Worm (Caenorhabditis elegans) whole organism, L4 larva: ENCODE results near the gene swsn-6.

ENCODE experiments used
- D1046.2 ChIP-seq: fragments of 200-800 bp; sonication (Bioruptor generic); IDR thresholded peaks from 2 replicates; pipeline ENCODE4 v1.3.6; 2022; ENCODE audit warnings: missing genetic modification characterization, missing compliant biosample characterization
- F26F4.8 ChIP-seq: fragments of 200-800 bp; sonication (Bioruptor generic); conservative IDR thresholded peaks from 2 replicates; pipeline ENCODE4 v1.3.6; 2022; ENCODE audit warnings: missing genetic modification characterization, missing compliant biosample characterization
- F37D6.2 ChIP-seq: sonication (generic microtip); optimal IDR thresholded peaks from 2 replicates; lab custom pipeline; 2016; ENCODE audit warnings: mild to moderate bottlenecking, missing genetic modification characterization, missing compliant biosample characterization
- T26A8.4 ChIP-seq: fragments of 200-800 bp; sonication (Bioruptor generic); IDR thresholded peaks from 2 replicates; pipeline ENCODE4 v1.3.6; 2022; ENCODE audit warnings: missing genetic modification characterization, missing compliant biosample characterization
- Y105C5A.15 ChIP-seq: fragments of 200-800 bp; sonication (Bioruptor generic); IDR thresholded peaks from 2 replicates; pipeline ENCODE4 v1.3.6; 2022; ENCODE audit warnings: missing genetic modification characterization, missing compliant biosample characterization
- Y48G9A.11 ChIP-seq: fragments of 200-800 bp; sonication (Bioruptor generic); IDR thresholded peaks from 2 replicates; pipeline ENCODE4 v1.3.6; 2022; ENCODE audit warnings: missing genetic modification reagents, missing genetic modification characterization, missing compliant biosample characterization
- Y5F2A.4 ChIP-seq: fragments of 200-800 bp; sonication (Bioruptor generic); optimal IDR thresholded peaks from 2 replicates; lab custom pipeline; 2018; ENCODE audit warnings: mild to moderate bottlenecking, missing genetic modification characterization, missing compliant biosample characterization
- ZK337.2 ChIP-seq: fragments of 200-800 bp; sonication (Bioruptor generic); IDR thresholded peaks from 2 replicates; pipeline ENCODE4 v1.3.6; 2022; ENCODE audit warnings: missing genetic modification reagents, missing genetic modification characterization, missing compliant biosample characterization
- ZK546.5 ChIP-seq, 2 experiments: sonication (generic microtip); optimal IDR thresholded peaks; 2 replicates each; lab custom pipeline; 2017; ENCODE audit warnings: missing biosample characterization in 2 of 2, missing genetic modification characterization in 2 of 2
- aha-1 ChIP-seq: fragments of 150-350 bp; peaks from one replicate; lab custom pipeline; 2014; ENCODE audit warnings: missing biosample characterization, missing genetic modification characterization
- attf-4 ChIP-seq: sonication (generic microtip); optimal IDR thresholded peaks from 3 replicates; lab custom pipeline; 2017; ENCODE audit warnings: missing biosample characterization, missing genetic modification characterization
- ceh-28 ChIP-seq: fragments of 150-350 bp; optimal IDR thresholded peaks from 2 replicates; lab custom pipeline; 2014; ENCODE audit warnings: missing biosample characterization, missing genetic modification reagents, missing genetic modification characterization
- daf-16 ChIP-seq, 3 experiments: sonication (generic microtip); optimal IDR thresholded peaks; 2 replicates each; lab custom pipeline; 2016 to 2017; ENCODE audit warnings: missing genetic modification characterization in 3 of 3, missing genetic modification reagents in 3 of 3, mild to moderate bottlenecking in 2 of 3, missing compliant biosample characterization in 2 of 3, missing biosample characterization in 1 of 3, moderate library complexity in 1 of 3
- daf-19 ChIP-seq: fragments of 200-800 bp; sonication (Bioruptor generic); conservative IDR thresholded peaks from 2 replicates; pipeline ENCODE4 v1.3.6; 2022; ENCODE audit warnings: missing genetic modification characterization, missing compliant biosample characterization
- daf-8 ChIP-seq: fragments of 200-800 bp; sonication (Bioruptor generic); IDR thresholded peaks from 2 replicates; pipeline ENCODE4 v1.3.6; 2022; ENCODE audit warnings: missing genetic modification characterization, missing compliant biosample characterization
- dmd-6 ChIP-seq: fragments of 200-800 bp; sonication (Bioruptor generic); IDR thresholded peaks from 2 replicates; pipeline ENCODE4 v1.3.6; 2022; ENCODE audit warnings: missing genetic modification reagents, missing genetic modification characterization, missing compliant biosample characterization
- dmd-9 ChIP-seq: fragments of 200-800 bp; sonication (Bioruptor generic); IDR thresholded peaks from 2 replicates; pipeline ENCODE4 v1.3.6; 2022; ENCODE audit warnings: missing genetic modification reagents, missing genetic modification characterization, missing compliant biosample characterization
- duxl-1 ChIP-seq: sonication (generic microtip); optimal IDR thresholded peaks from 2 replicates; lab custom pipeline; 2016; ENCODE audit warnings: mild to moderate bottlenecking, missing genetic modification characterization, moderate library complexity, missing compliant biosample characterization; ENCODE audit not compliant: poor library complexity
- dve-1 ChIP-seq: sonication (generic microtip); optimal IDR thresholded peaks from 2 replicates; lab custom pipeline; 2017; ENCODE audit warnings: antibody characterized with exemption, mild to moderate bottlenecking, missing genetic modification characterization, missing compliant biosample characterization; ENCODE audit not compliant: insufficient read depth
- egl-27 ChIP-seq: sonication (generic microtip); optimal IDR thresholded peaks from 3 replicates; lab custom pipeline; 2017; ENCODE audit warnings: missing biosample characterization, missing genetic modification reagents, missing genetic modification characterization
- fkh-10 ChIP-seq: fragments of 150-350 bp; optimal IDR thresholded peaks from 2 replicates; lab custom pipeline; 2014; ENCODE audit warnings: missing biosample characterization, missing genetic modification reagents, missing genetic modification characterization
- gei-8 ChIP-seq: fragments of 200-800 bp; sonication (Bioruptor generic); optimal IDR thresholded peaks from 2 replicates; lab custom pipeline; 2018; ENCODE audit warnings: mild to moderate bottlenecking, missing genetic modification characterization, missing compliant biosample characterization
- hmg-1.1 ChIP-seq: fragments of 200-800 bp; sonication (Bioruptor generic); IDR thresholded peaks from 2 replicates; pipeline ENCODE4 v1.3.6; 2022; ENCODE audit warnings: missing genetic modification reagents, missing genetic modification characterization, missing compliant biosample characterization
- jun-1 ChIP-seq: fragments of 150-350 bp; optimal IDR thresholded peaks from 2 replicates; lab custom pipeline; 2014; ENCODE audit warnings: missing biosample characterization, missing genetic modification reagents, missing genetic modification characterization
- lim-7 ChIP-seq: fragments of 200-800 bp; sonication (Bioruptor generic); IDR thresholded peaks from 2 replicates; pipeline ENCODE4 v1.3.6; 2022; ENCODE audit warnings: missing genetic modification characterization, missing compliant biosample characterization
- lin-1 ChIP-seq: fragments of 200-800 bp; sonication (Bioruptor generic); IDR thresholded peaks from 2 replicates; pipeline ENCODE4 v1.3.6; 2022; ENCODE audit warnings: missing genetic modification reagents, missing genetic modification characterization, missing compliant biosample characterization
- lin-15B ChIP-seq: fragments of 150-350 bp; sonication (generic microtip); optimal IDR thresholded peaks from 3 replicates; lab custom pipeline; 2014; ENCODE audit warnings: missing biosample characterization, missing genetic modification characterization
- lin-38 ChIP-seq: fragments of 200-800 bp; sonication (Bioruptor generic); IDR thresholded peaks from 2 replicates; pipeline ENCODE4 v1.3.6; 2022; ENCODE audit warnings: missing genetic modification reagents, missing genetic modification characterization, missing compliant biosample characterization
- lsy-2 ChIP-seq, 2 experiments: fragments of 150-350 bp in 1 of 2; sonication (generic microtip) in 1 of 2; optimal IDR thresholded peaks; 2 replicates each; lab custom pipeline; 2014 to 2017; ENCODE audit warnings: missing biosample characterization in 2 of 2, missing genetic modification characterization in 2 of 2
- madf-9 ChIP-seq: fragments of 200-800 bp; sonication (Bioruptor generic); conservative IDR thresholded peaks from 2 replicates; pipeline ENCODE4 v1.3.6; 2022; ENCODE audit warnings: missing genetic modification reagents, missing genetic modification characterization, missing compliant biosample characterization
- mep-1 ChIP-seq: fragments of 150-350 bp; sonication (generic microtip); optimal IDR thresholded peaks from 3 replicates; lab custom pipeline; 2014; ENCODE audit warnings: missing biosample characterization, missing genetic modification characterization
- mes-2 ChIP-seq: sonication (generic microtip); optimal IDR thresholded peaks from 2 replicates; lab custom pipeline; 2016; ENCODE audit warnings: missing genotype, mild to moderate bottlenecking, missing genetic modification characterization, missing compliant biosample characterization; ENCODE audit not compliant: poor library complexity, severe bottlenecking
- mxl-3 ChIP-seq: fragments of 200-800 bp; sonication (Bioruptor generic); optimal IDR thresholded peaks from 2 replicates; lab custom pipeline; 2018; ENCODE audit warnings: mild to moderate bottlenecking, missing genetic modification characterization, missing compliant biosample characterization
- nhr-10 ChIP-seq: fragments of 150-350 bp; optimal IDR thresholded peaks from 2 replicates; lab custom pipeline; 2014; ENCODE audit warnings: missing biosample characterization, missing genetic modification characterization
- nhr-111 ChIP-seq: fragments of 200-800 bp; sonication (Bioruptor generic); optimal IDR thresholded peaks from 2 replicates; lab custom pipeline; 2018; ENCODE audit warnings: mild to moderate bottlenecking, missing genetic modification characterization, missing compliant biosample characterization
- nhr-41 ChIP-seq: fragments of 200-800 bp; sonication (Bioruptor generic); IDR thresholded peaks from 2 replicates; pipeline ENCODE4 v1.3.6; 2022; ENCODE audit warnings: missing genetic modification reagents, missing genetic modification characterization, missing compliant biosample characterization
- nhr-48 ChIP-seq: sonication (generic microtip); optimal IDR thresholded peaks from 2 replicates; lab custom pipeline; 2016; ENCODE audit warnings: mild to moderate bottlenecking, missing genetic modification characterization, missing compliant biosample characterization
- pha-4 ChIP-seq, 2 experiments: fragments of 150-350 bp in 1 of 2; fragments of 200-800 bp in 1 of 2; sonication (Bioruptor generic) in 1 of 2; IDR thresholded peaks in 1 of 2; optimal IDR thresholded peaks in 1 of 2; 2 replicates each; pipeline versions ENCODE4 v1.3.6 to Lab custom; 2014 to 2022; ENCODE audit warnings: missing genetic modification characterization in 2 of 2, missing genetic modification reagents in 2 of 2, missing biosample characterization in 1 of 2, missing compliant biosample characterization in 1 of 2
- php-3 ChIP-seq: fragments of 200-800 bp; sonication (Bioruptor generic); IDR thresholded peaks from 2 replicates; pipeline ENCODE4 v1.3.6; 2022; ENCODE audit warnings: missing genetic modification reagents, missing genetic modification characterization, missing compliant biosample characterization
- sdz-12 ChIP-seq: fragments of 200-800 bp; sonication (Bioruptor generic); optimal IDR thresholded peaks from 2 replicates; lab custom pipeline; 2018; ENCODE audit warnings: mild to moderate bottlenecking, missing genetic modification characterization, missing compliant biosample characterization
- set-16 ChIP-seq: fragments of 200-800 bp; sonication (Bioruptor generic); IDR thresholded peaks from 2 replicates; pipeline ENCODE4 v1.3.6; 2022; ENCODE audit warnings: missing genetic modification reagents, missing genetic modification characterization, missing compliant biosample characterization
- skn-1 ChIP-seq: fragments of 150-350 bp; optimal IDR thresholded peaks from 2 replicates; lab custom pipeline; 2014; ENCODE audit warnings: missing biosample characterization, missing genetic modification characterization
- tra-1 ChIP-seq: fragments of 200-800 bp; sonication (Bioruptor generic); IDR thresholded peaks from 2 replicates; pipeline ENCODE4 v1.3.6; 2022; ENCODE audit warnings: missing genetic modification reagents, missing genetic modification characterization, missing compliant biosample characterization
- vab-7 ChIP-seq: fragments of 200-800 bp; sonication (Bioruptor generic); IDR thresholded peaks from 2 replicates; pipeline ENCODE4 v1.3.6; 2022; ENCODE audit warnings: missing genetic modification reagents, missing genetic modification characterization, missing compliant biosample characterization
- zag-1 ChIP-seq: fragments of 150-350 bp; optimal IDR thresholded peaks from 2 replicates; lab custom pipeline; 2014; ENCODE audit warnings: missing biosample characterization, missing genetic modification characterization
- zfp-2 ChIP-seq: sonication (generic microtip); optimal IDR thresholded peaks from 2 replicates; lab custom pipeline; 2016; ENCODE audit warnings: mild to moderate bottlenecking, missing genetic modification characterization, missing compliant biosample characterization
- zfp-3 ChIP-seq: fragments of 200-800 bp; sonication (Bioruptor generic); conservative IDR thresholded peaks from 2 replicates; pipeline ENCODE4 v1.3.6; 2022; ENCODE audit warnings: missing genetic modification reagents, missing genetic modification characterization, missing compliant biosample characterization
- zip-11 ChIP-seq: fragments of 200-800 bp; sonication (Bioruptor generic); IDR thresholded peaks from 2 replicates; pipeline ENCODE4 v1.3.6; 2022; ENCODE audit warnings: missing genetic modification characterization, missing compliant biosample characterization
- zip-2 ChIP-seq: fragments of 150-350 bp; optimal IDR thresholded peaks from 2 replicates; lab custom pipeline; 2014; ENCODE audit warnings: missing biosample characterization, missing genetic modification characterization

Gene swsn-6

DNA sequence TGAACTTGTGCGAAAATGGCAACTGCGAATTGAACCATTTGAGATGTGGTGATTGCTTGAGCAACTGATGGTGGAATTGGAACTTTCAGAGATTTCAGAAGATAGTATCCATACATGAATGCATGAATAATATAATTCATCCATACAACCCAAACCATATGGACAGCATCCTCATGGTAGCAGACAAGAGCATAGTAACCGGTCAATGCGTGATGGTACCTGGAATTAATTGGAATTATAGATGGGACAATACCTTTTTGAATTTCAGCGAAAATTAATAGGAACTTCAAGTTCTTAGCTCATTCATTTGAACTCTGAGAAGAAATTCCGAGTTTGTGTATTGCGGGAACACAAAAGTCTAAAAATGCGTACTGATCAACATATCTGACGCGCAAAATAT lies 19.9 kb upstream of the swsn-6 start:
- TF ChIP-seq skn-1 (tag; lab: Kevin White, UChicago) = no peak
- TF ChIP-seq madf-9 (GFP tag; lab: Robert Waterston, UW) = no peak
- no peak for TF ChIP-seq nhr-48 (tag; lab: Kevin White, UChicago)
- TF ChIP-seq zip-2 = no peak
- TF ChIP-seq attf-4 = no peak
- TF ChIP-seq nhr-41 (GFP tag; lab: Robert Waterston, UW) = no peak
- TF ChIP-seq dve-1 (tag; lab: Kevin White, UChicago) = no peak
- no peak for TF ChIP-seq daf-19 (GFP tag; lab: Robert Waterston, UW)
- TF ChIP-seq tra-1 (GFP tag; lab: Robert Waterston, UW) = peak; percentile 18; the same call in 1 of the 2 replicates
- TF ChIP-seq sdz-12 (GFP tag; lab: Kevin White, UChicago) = no peak
- TF ChIP-seq F37D6.2 (tag; lab: Kevin White, UChicago) = no peak
- no peak for TF ChIP-seq dmd-9 (GFP tag; lab: Robert Waterston, UW)
- TF ChIP-seq Y5F2A.4 = no peak
- TF ChIP-seq zip-11 (GFP tag; lab: Robert Waterston, UW) = no peak
- TF ChIP-seq duxl-1 = peak; percentile 31
- no peak for TF ChIP-seq daf-8 (GFP tag; lab: Robert Waterston, UW)
- TF ChIP-seq set-16 (GFP tag; lab: Robert Waterston, UW) = no peak
- TF ChIP-seq lin-1 (GFP tag; lab: Robert Waterston, UW) = no peak
- no peak for TF ChIP-seq dmd-6 (GFP tag; lab: Robert Waterston, UW)
- TF ChIP-seq mxl-3 (GFP tag; lab: Kevin White, UChicago) = no peak
- no peak for TF ChIP-seq php-3
- TF ChIP-seq mep-1 (tag; lab: Kevin White, UChicago) = no peak
- TF ChIP-seq ZK546.5 (tag; optimal IDR thresholded peaks at IDR 0.05; lab: Kevin White, UChicago) = no peak
- TF ChIP-seq lim-7 (GFP tag; lab: Robert Waterston, UW) = peak; percentile 14; the same call in 1 of the 2 replicates
- peak; percentile 53 for TF ChIP-seq aha-1 (tag; lab: Kevin White, UChicago)
- TF ChIP-seq zfp-3 (GFP tag; lab: Robert Waterston, UW) = no peak
- no peak for TF ChIP-seq lsy-2 (tag; optimal IDR thresholded peaks at IDR 0.05; lab: Kevin White, UChicago)
- peak; percentile 57 for TF ChIP-seq gei-8 (GFP tag; lab: Kevin White, UChicago)
- TF ChIP-seq nhr-111 (GFP tag; lab: Kevin White, UChicago) = no peak
- TF ChIP-seq Y48G9A.11 (GFP tag; lab: Robert Waterston, UW) = no peak
- no peak for TF ChIP-seq lin-15B (tag; lab: Kevin White, UChicago)
- no peak for TF ChIP-seq nhr-10 (tag; lab: Kevin White, UChicago)
- TF ChIP-seq zfp-2 (tag; lab: Kevin White, UChicago) = no peak
- TF ChIP-seq vab-7 = no peak
- no peak for TF ChIP-seq egl-27
- TF ChIP-seq zag-1 (tag; lab: Kevin White, UChicago) = no peak
- no peak for TF ChIP-seq mes-2 (tag; lab: Kevin White, UChicago)
- TF ChIP-seq daf-16 (GFP tag; optimal IDR thresholded peaks at IDR 0.05; lab: Kevin White, UChicago) = no peak
- TF ChIP-seq daf-16 (tag; optimal IDR thresholded peaks at IDR 0.05; lab: Kevin White, UChicago) = peak; percentile 4
- no peak for TF ChIP-seq lin-38 (GFP tag; lab: Robert Waterston, UW)
- TF ChIP-seq D1046.2 = peak; percentile 25; the same call in 1 of the 2 replicates
- no peak for TF ChIP-seq ceh-28 (tag; lab: Kevin White, UChicago)
- TF ChIP-seq ZK337.2 = no peak
- no peak for TF ChIP-seq jun-1 (tag; lab: Kevin White, UChicago)
- no peak for TF ChIP-seq F26F4.8 (GFP tag; lab: Robert Waterston, UW)
- TF ChIP-seq T26A8.4 (GFP tag; lab: Robert Waterston, UW) = no peak
- TF ChIP-seq hmg-1.1 (GFP tag; lab: Robert Waterston, UW) = no peak
- peak; percentile 60; the same call in 1 of the 2 replicates for TF ChIP-seq Y105C5A.15
- no peak for TF ChIP-seq pha-4 (GFP tag; IDR thresholded peaks at IDR 0.05; lab: Robert Waterston, UW)
- no peak for TF ChIP-seq pha-4 (tag; optimal IDR thresholded peaks at IDR 0.05; lab: Kevin White, UChicago)
- TF ChIP-seq fkh-10 (GFP tag; lab: Kevin White, UChicago) = no peak
